Fruit fly (Drosophila melanogaster): ENCODE measurements around the gene CG12093.

Gene CG12093

DNA sequence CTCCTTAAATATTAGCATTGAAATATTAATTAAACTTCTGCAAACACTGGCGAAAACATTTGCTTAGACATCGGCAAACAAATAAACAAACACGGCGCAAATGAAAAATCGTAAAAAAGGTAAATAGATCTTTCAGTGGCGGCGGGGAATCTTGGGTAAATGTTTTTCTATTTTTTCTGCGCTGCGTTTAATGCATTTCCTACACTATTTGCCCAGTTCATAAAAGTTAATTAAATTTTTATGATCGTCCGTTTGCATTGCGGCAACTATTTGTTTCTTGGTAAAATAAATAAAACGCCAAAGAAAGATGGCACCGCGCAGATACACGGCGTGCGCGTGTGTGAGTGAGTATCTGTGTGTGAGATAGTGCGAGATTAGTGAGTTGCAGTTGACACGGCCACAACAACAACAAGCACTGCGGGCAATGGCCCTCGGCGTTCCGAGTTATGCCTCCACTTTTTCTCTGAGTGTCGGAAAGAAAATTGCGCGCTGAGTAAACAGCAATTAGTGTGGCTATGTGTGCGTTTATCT is 24.7 kb upstream of the CG12093 start (continued):
- TF ChIP-seq ERR (GFP tag; optimal IDR thresholded peaks at IDR 0.05) (no peak), CG2120 (GFP tag; optimal IDR thresholded peaks at IDR 0.05) (no peak), ase (GFP tag; IDR thresholded peaks at IDR 0.05) (no peak), pho (GFP tag; optimal IDR thresholded peaks at IDR 0.05) (no peak), CG6272 (GFP tag; IDR thresholded peaks at IDR 0.05) (no peak), CG9609 (GFP tag; optimal IDR thresholded peaks at IDR 0.05) (no peak), H2.0 (GFP tag; IDR thresholded peaks at IDR 0.05) (no peak), CG1529 (GFP tag; optimal IDR thresholded peaks at IDR 0.05) (peak; percentile 71), CG10543 (GFP tag; optimal IDR thresholded peaks at IDR 0.05) (peak; percentile 36), CG13624 (GFP tag; optimal IDR thresholded peaks at IDR 0.05) (no peak), trem (tag; optimal IDR thresholded peaks at IDR 0.05) (peak; percentile 3), ttk (GFP tag; IDR thresholded peaks at IDR 0.05) (no peak), en (GFP tag; optimal IDR thresholded peaks at IDR 0.05) (peak; percentile 23), disco-r (GFP tag; optimal IDR thresholded peaks at IDR 0.05) (no peak), Opbp (GFP tag; IDR thresholded peaks at IDR 0.05; ENCODE audit: partially characterized antibody) (no peak), sim (GFP tag; IDR thresholded peaks at IDR 0.05) (no peak), Lim3 (GFP tag; IDR thresholded peaks at IDR 0.05) (no peak), CG32772 (GFP tag; IDR thresholded peaks at IDR 0.05) (no peak; the same call in 1 of the 2 replicates), Pdp1 (GFP tag; optimal IDR thresholded peaks at IDR 0.05) (peak in 1 of 2 experiments; percentile 31), CG12219 (GFP tag; optimal IDR thresholded peaks at IDR 0.05) (peak; percentile 54), CG2116 (GFP tag; optimal IDR thresholded peaks at IDR 0.05) (peak; percentile 20), CG5953 (GFP tag; IDR thresholded peaks at IDR 0.05) (peak; percentile 14; the same call in 1 of the 2 replicates), CG4854 (GFP tag; optimal IDR thresholded peaks at IDR 0.05) (no peak), CG17385 (GFP tag; optimal IDR thresholded peaks at IDR 0.05) (peak; percentile 42), gcm2 (GFP tag; optimal IDR thresholded peaks at IDR 0.05) (no peak), her (GFP tag; optimal IDR thresholded peaks at IDR 0.05) (peak; percentile 34), CG10959 (GFP tag; IDR thresholded peaks at IDR 0.05) (peak; percentile 24; the same call in 1 of the 2 replicates), CG8388 (GFP tag; optimal IDR thresholded peaks at IDR 0.05) (peak; percentile 13), CG13894 (tag; optimal IDR thresholded peaks at IDR 0.05) (no peak), CkIIα-i1 (GFP tag; IDR thresholded peaks at IDR 0.05) (no peak), CG9437 (GFP tag; optimal IDR thresholded peaks at IDR 0.05) (no peak)

DNA sequence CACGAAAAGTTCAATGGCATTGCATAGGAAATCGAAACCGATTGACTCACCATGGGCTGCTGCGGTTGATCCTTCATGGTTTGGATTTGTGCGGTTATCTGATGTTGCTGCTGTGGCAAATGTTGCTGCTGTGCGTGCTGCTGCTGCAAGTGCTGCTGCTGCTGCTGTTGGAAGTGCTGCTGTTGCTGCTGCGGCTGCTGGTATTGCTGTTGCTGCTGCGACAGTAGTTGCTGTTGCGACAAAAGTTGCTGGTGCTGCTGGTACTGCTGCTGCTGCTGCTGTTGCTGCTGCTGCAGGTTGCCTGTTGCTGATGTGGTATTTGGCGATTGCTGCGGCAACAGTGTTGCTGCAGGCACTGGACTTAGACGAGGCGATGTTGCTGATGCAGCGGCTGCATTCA is 22.4 kb upstream of the CG12093 start:
- TF ChIP-seq CG6272 (GFP tag; IDR thresholded peaks at IDR 0.05), result no peak
- TF ChIP-seq Dfd (GFP tag; optimal IDR thresholded peaks at IDR 0.05), result peak in 1 of 2 experiments; percentile 76

DNA sequence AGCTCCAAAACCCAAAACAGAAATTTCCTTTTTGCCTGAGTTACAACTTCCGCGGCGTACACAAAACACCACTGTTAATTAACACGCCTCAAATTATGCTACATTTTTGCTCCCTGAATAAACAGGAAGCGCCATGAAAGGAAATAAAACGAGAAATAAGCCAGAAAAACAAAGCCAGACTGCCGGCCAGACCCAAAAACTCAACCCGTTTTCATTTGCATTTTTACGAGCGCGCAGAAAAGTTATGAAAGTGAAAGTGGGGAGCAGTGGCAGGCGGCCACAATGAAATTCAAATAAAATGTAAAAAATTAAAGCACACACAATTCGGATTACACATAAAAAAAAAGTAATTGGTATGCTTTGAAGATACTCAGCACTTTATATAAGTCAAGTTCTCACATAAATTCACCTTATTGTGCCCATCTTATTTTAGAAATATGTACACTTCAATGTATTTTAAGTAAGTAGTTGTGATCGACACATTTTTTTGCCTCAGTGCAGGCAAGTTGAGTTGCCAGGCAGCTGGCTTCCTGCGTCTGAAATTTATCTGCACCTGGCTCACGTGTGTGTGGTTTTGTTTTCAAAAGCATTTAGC is 21.7 kb upstream of the CG12093 start:
- TF ChIP-seq CG17359 (tag; optimal IDR thresholded peaks at IDR 0.05) (peak; percentile 7), CG4282 (GFP tag; optimal IDR thresholded peaks at IDR 0.05) (no peak), esg (GFP tag; conservative IDR thresholded peaks at IDR 0.05) (peak; percentile 25; the same call in 1 of the 2 replicates), NFAT (GFP tag; IDR thresholded peaks at IDR 0.05) (no peak), row (GFP tag; IDR thresholded peaks at IDR 0.05) (peak; percentile 42; the same call in 2 of the 3 replicates), vvl (GFP tag; IDR thresholded peaks at IDR 0.05) (peak; percentile 27; the same call in 1 of the 2 replicates), CG17829 (tag; optimal IDR thresholded peaks at IDR 0.05) (peak; percentile 19), ind (GFP tag; optimal IDR thresholded peaks at IDR 0.05) (no peak), Bdp1 (GFP tag; optimal IDR thresholded peaks at IDR 0.05) (no peak), hkb (optimal IDR thresholded peaks at IDR 0.05) (no peak), hkb (GFP tag; IDR thresholded peaks at IDR 0.05) (no peak), Hsf (GFP tag; optimal IDR thresholded peaks at IDR 0.05) (peak; percentile 13), bsh (GFP tag; optimal IDR thresholded peaks at IDR 0.05) (peak in 1 of 2 experiments; percentile 11), Abd-B (GFP tag; optimal IDR thresholded peaks at IDR 0.05) (peak; percentile 3), ci (GFP tag; IDR thresholded peaks at IDR 0.05) (peak; percentile 75; the same call in 2 of the 3 replicates), crp (GFP tag; optimal IDR thresholded peaks at IDR 0.05) (no peak), CG4820 (GFP tag; optimal IDR thresholded peaks at IDR 0.05) (no peak), Pdp1 (GFP tag; optimal IDR thresholded peaks at IDR 0.05) (peak in 1 of 2 experiments; percentile 22), lbe (GFP tag; optimal IDR thresholded peaks at IDR 0.05) (peak; percentile 22)
